Worm (Caenorhabditis elegans) whole organism, L4/young adult: ENCODE results near the gene F01D5.8.

ENCODE experiments used
- W03F9.2 ChIP-seq: fragments of 150-350 bp; optimal IDR thresholded peaks from 2 replicates; lab custom pipeline; 2014; ENCODE audit warnings: missing biosample characterization, missing genetic modification characterization
- him-1 ChIP-seq: sonication (generic microtip); optimal IDR thresholded peaks from 2 replicates; lab custom pipeline; 2016; ENCODE audit warnings: missing genotype, missing genetic modification reagents, missing genetic modification characterization, missing compliant biosample characterization

- TF ChIP-seq him-1 (no peak), W03F9.2 (tag; lab: Kevin White, UChicago) (no peak)
These were observed 5.3 kb upstream of the F01D5.8 start for ce11 chrII:14005183-14005582.
